Fruit fly (Drosophila melanogaster) whole organism, embryonic: Measurements from ENCODE around the gene Trf4-1.
A peak's percentile ranks its signal among the peaks of the same experiment; 100 is the strongest.

Experiments used
- CG12299 ChIP-seq: fragments of 200-800 bp; sonication (Bioruptor generic); optimal IDR thresholded peaks from 2 replicates; lab custom pipeline; 2018; ENCODE audit warnings: missing biosample characterization, mild to moderate bottlenecking, missing genetic modification characterization
- CG15073 ChIP-seq: fragments of 200-800 bp; sonication (Bioruptor generic); optimal IDR thresholded peaks from 2 replicates; lab custom pipeline; 2016; ENCODE audit warnings: missing biosample characterization, missing genetic modification characterization
- CG15479 ChIP-seq: fragments of 200-800 bp; sonication (Bioruptor generic); optimal IDR thresholded peaks from 3 replicates; lab custom pipeline; 2019; ENCODE audit warnings: missing biosample characterization, mild to moderate bottlenecking, missing genetic modification characterization, moderate library complexity
- CG4328 ChIP-seq: fragments of 200-800 bp; sonication (Bioruptor generic); optimal IDR thresholded peaks from 3 replicates; lab custom pipeline; 2017; ENCODE audit warnings: missing biosample characterization, missing genetic modification reagents, missing genetic modification characterization
- CG5180 ChIP-seq: fragments of 200-800 bp; sonication (Bioruptor generic); optimal IDR thresholded peaks from 3 replicates; lab custom pipeline; 2017; ENCODE audit warnings: missing biosample characterization, missing genetic modification characterization, mild to moderate bottlenecking, moderate library complexity, missing genetic modification reagents
- Hr3 ChIP-seq: fragments of 200-800 bp; sonication (Bioruptor generic); optimal IDR thresholded peaks from 3 replicates; lab custom pipeline; 2016; ENCODE audit warnings: missing biosample characterization, missing genetic modification characterization
- Hr39 ChIP-seq: fragments of >200 bp; optimal IDR thresholded peaks from 2 replicates; lab custom pipeline; 2017
- NC2β ChIP-seq: fragments of 200-800 bp; sonication (Bioruptor generic); optimal IDR thresholded peaks from 2 replicates; lab custom pipeline; 2016; ENCODE audit warnings: missing biosample characterization, missing genetic modification characterization
- Nf-YA ChIP-seq: fragments of 200-800 bp; sonication (Bioruptor generic); IDR thresholded peaks from 2 replicates; pipeline ENCODE4 v1.3.6; 2022; ENCODE audit warnings: missing biosample characterization, missing genetic modification characterization
- Sin3A ChIP-seq: fragments of >200 bp; optimal IDR thresholded peaks from 2 replicates; lab custom pipeline; 2018
- h ChIP-seq: fragments of >200 bp; optimal IDR thresholded peaks from 2 replicates; lab custom pipeline; 2017
- repo ChIP-seq: fragments of 200-800 bp; sonication (Bioruptor generic); optimal IDR thresholded peaks from 2 replicates; lab custom pipeline; 2016; ENCODE audit warnings: missing biosample characterization, missing genetic modification characterization
- salm ChIP-seq: fragments of 200-800 bp; sonication (Bioruptor generic); optimal IDR thresholded peaks from 2 replicates; lab custom pipeline; 2018; ENCODE audit warnings: missing biosample characterization, mild to moderate bottlenecking, missing genetic modification characterization
- tna ChIP-seq: fragments of 200-800 bp; sonication (Bioruptor generic); IDR thresholded peaks from 2 replicates; pipeline ENCODE4 v1.3.6; 2022; ENCODE audit warnings: missing biosample characterization, missing genetic modification characterization; ENCODE audit not compliant: partially characterized antibody

dm6 chrX:8560087-8560999, at the start of gene Trf4-1, which contains the start of gene CG12112:
- TF ChIP-seq CG5180 (GFP tag; lab: Kevin White, UChicago) (no peak), Sin3A (lab: Kevin White, UChicago) (peak; percentile 86), NC2β (peak; percentile 29), Hr3 (GFP tag; lab: Kevin White, UChicago) (no peak), CG15073 (GFP tag; lab: Kevin White, UChicago) (no peak), Hr39 (lab: Kevin White, UChicago) (no peak), CG4328 (GFP tag; lab: Kevin White, UChicago) (no peak), salm (no peak), Nf-YA (GFP tag; lab: Robert Waterston, UW) (no peak), CG12299 (tag; lab: Kevin White, UChicago) (no peak), h (lab: Kevin White, UChicago) (no peak), tna (no peak), CG15479 (GFP tag; lab: Kevin White, UChicago) (peak; percentile 91), repo (no peak)
